Worm (Caenorhabditis elegans) whole organism, L1 larva: ENCODE results near the gene sre-30.
"Not testable (repeated sequence)": the region's sequence is repeated elsewhere in the genome, so short reads cannot be mapped to it uniquely, and the experiment has no call there.

Experiments
- C04F5.9 ChIP-seq: sonication (generic microtip); optimal IDR thresholded peaks from 2 replicates; lab custom pipeline; 2016; ENCODE audit warnings: missing genetic modification characterization, missing compliant biosample characterization
- F16B12.6 ChIP-seq: fragments of 150-350 bp; optimal IDR thresholded peaks from 2 replicates; lab custom pipeline; 2014; ENCODE audit warnings: missing biosample characterization, missing genetic modification characterization
- alr-1 ChIP-seq: fragments of 200-800 bp; sonication (Bioruptor generic); optimal IDR thresholded peaks from 2 replicates; lab custom pipeline; 2018; ENCODE audit warnings: borderline replicate concordance, mild to moderate bottlenecking, missing genetic modification characterization, missing compliant biosample characterization
- ces-1 ChIP-seq: fragments of 150-350 bp; optimal IDR thresholded peaks from 2 replicates; lab custom pipeline; 2014; ENCODE audit warnings: missing biosample characterization, missing genetic modification reagents, missing genetic modification characterization
- dpl-1 ChIP-seq, 3 experiments: fragments of 150-350 bp in 2 of 3; sonication (generic microtip) in 1 of 3; optimal IDR thresholded peaks; 2 replicates each; lab custom pipeline; 2014 to 2017; ENCODE audit warnings: missing biosample characterization in 3 of 3, missing genetic modification characterization in 3 of 3, missing genetic modification reagents in 3 of 3
- dsc-1 ChIP-seq: sonication (generic microtip); optimal IDR thresholded peaks from 2 replicates; lab custom pipeline; 2016; ENCODE audit warnings: mild to moderate bottlenecking, missing genetic modification characterization, missing compliant biosample characterization
- efl-1 ChIP-seq, 4 experiments: fragments of 150-350 bp; optimal IDR thresholded peaks in 3 of 4; peaks in 1 of 4; 1 replicate in 1 of 4; 2 replicates in 3 of 4; lab custom pipeline; 2014; ENCODE audit warnings: missing biosample characterization in 2 of 4, missing genetic modification characterization in 2 of 4, missing genetic modification reagents in 2 of 4
- egl-13 ChIP-seq: sonication (generic microtip); optimal IDR thresholded peaks from 2 replicates; lab custom pipeline; 2016; ENCODE audit warnings: missing genotype, missing genetic modification reagents, missing genetic modification characterization, missing compliant biosample characterization
- elt-3 ChIP-seq, 6 experiments: fragments of 150-350 bp in 1 of 6; sonication (generic microtip); optimal IDR thresholded peaks; 2 replicates each; lab custom pipeline; 2017 to 2018; ENCODE audit warnings: missing biosample characterization in 6 of 6, missing genetic modification characterization in 6 of 6, inconsistent platforms in 1 of 6
- fkh-10 ChIP-seq: sonication (generic microtip); optimal IDR thresholded peaks from 2 replicates; lab custom pipeline; 2017; ENCODE audit warnings: missing biosample characterization, missing genetic modification reagents, missing genetic modification characterization
- fkh-4 ChIP-seq: sonication (generic microtip); optimal IDR thresholded peaks from 2 replicates; lab custom pipeline; 2016; ENCODE audit warnings: missing compliant biosample characterization, missing genetic modification characterization, borderline replicate concordance
- hpl-2 ChIP-seq: fragments of 150-350 bp; optimal IDR thresholded peaks from 2 replicates; lab custom pipeline; 2014; ENCODE audit warnings: missing biosample characterization, missing genetic modification reagents, missing genetic modification characterization
- irx-1 ChIP-seq: sonication (generic microtip); optimal IDR thresholded peaks from 2 replicates; lab custom pipeline; 2016; ENCODE audit warnings: missing genetic modification characterization, missing compliant biosample characterization
- lin-15B ChIP-seq: fragments of 150-350 bp; sonication (generic microtip); optimal IDR thresholded peaks from 3 replicates; lab custom pipeline; 2014; ENCODE audit warnings: missing biosample characterization, missing genetic modification characterization
- lin-35 ChIP-seq, 2 experiments: fragments of 150-350 bp; optimal IDR thresholded peaks; 2 replicates each; lab custom pipeline; 2014; ENCODE audit warnings: missing biosample characterization in 2 of 2, missing genetic modification characterization in 2 of 2, missing genetic modification reagents in 2 of 2
- lin-39 ChIP-seq: fragments of 150-350 bp; optimal IDR thresholded peaks from 2 replicates; lab custom pipeline; 2014; ENCODE audit warnings: missing biosample characterization, missing genetic modification reagents, missing genetic modification characterization
- lsy-2 ChIP-seq, 2 experiments: fragments of 150-350 bp; optimal IDR thresholded peaks; 2 replicates each; lab custom pipeline; 2014; ENCODE audit warnings: missing biosample characterization in 2 of 2, missing genetic modification characterization in 2 of 2
- mab-9 ChIP-seq: fragments of 200-800 bp; sonication (Bioruptor generic); IDR thresholded peaks from 2 replicates; pipeline ENCODE4 v1.3.6; 2022; ENCODE audit warnings: missing genetic modification reagents, missing genetic modification characterization, missing compliant biosample characterization
- mef-2 ChIP-seq: fragments of 150-350 bp; optimal IDR thresholded peaks from 2 replicates; lab custom pipeline; 2014; ENCODE audit warnings: missing biosample characterization, missing genetic modification characterization
- mep-1 ChIP-seq: fragments of 150-350 bp; optimal IDR thresholded peaks from 2 replicates; lab custom pipeline; 2014; ENCODE audit warnings: missing biosample characterization, missing genetic modification characterization
- nhr-20 ChIP-seq: sonication (generic microtip); optimal IDR thresholded peaks from 2 replicates; lab custom pipeline; 2016; ENCODE audit warnings: mild to moderate bottlenecking, missing genetic modification characterization, missing compliant biosample characterization
- nhr-237 ChIP-seq: fragments of 150-350 bp; optimal IDR thresholded peaks from 2 replicates; lab custom pipeline; 2014; ENCODE audit warnings: missing biosample characterization, missing genetic modification characterization
- nhr-71 ChIP-seq: sonication (generic microtip); optimal IDR thresholded peaks from 2 replicates; lab custom pipeline; 2016; ENCODE audit warnings: mild to moderate bottlenecking, missing genetic modification characterization, moderate library complexity, missing compliant biosample characterization
- nhr-76 ChIP-seq: sonication (generic microtip); optimal IDR thresholded peaks from 2 replicates; lab custom pipeline; 2017; ENCODE audit warnings: missing biosample characterization, missing genetic modification characterization
- nhr-90 ChIP-seq: sonication (generic microtip); optimal IDR thresholded peaks from 2 replicates; lab custom pipeline; 2016; ENCODE audit warnings: mild to moderate bottlenecking, missing genetic modification characterization, missing compliant biosample characterization; ENCODE audit not compliant: poor library complexity
- rnt-1 ChIP-seq: sonication (generic microtip); optimal IDR thresholded peaks from 2 replicates; lab custom pipeline; 2016; ENCODE audit warnings: mild to moderate bottlenecking, missing genetic modification characterization, moderate library complexity, missing compliant biosample characterization
- skn-1 ChIP-seq: fragments of 150-350 bp; optimal IDR thresholded peaks from 2 replicates; lab custom pipeline; 2014; ENCODE audit warnings: missing biosample characterization, missing genetic modification characterization
- sox-4 ChIP-seq: sonication (generic microtip); optimal IDR thresholded peaks from 2 replicates; lab custom pipeline; 2016; ENCODE audit warnings: missing genetic modification characterization, missing compliant biosample characterization
- sptf-1 ChIP-seq: fragments of 150-350 bp; optimal IDR thresholded peaks from 2 replicates; lab custom pipeline; 2014; ENCODE audit warnings: missing biosample characterization, missing genetic modification characterization
- tbx-2 ChIP-seq: sonication (generic microtip); optimal IDR thresholded peaks from 2 replicates; lab custom pipeline; 2016; ENCODE audit warnings: missing genetic modification characterization, missing compliant biosample characterization
- tlp-1 ChIP-seq: fragments of 150-350 bp; optimal IDR thresholded peaks from 2 replicates; lab custom pipeline; 2014; ENCODE audit warnings: missing biosample characterization, missing genetic modification characterization
- unc-30 ChIP-seq: sonication (generic microtip); optimal IDR thresholded peaks from 2 replicates; lab custom pipeline; 2017; ENCODE audit warnings: missing biosample characterization, missing genetic modification characterization
- unc-62 ChIP-seq: fragments of 150-350 bp; optimal IDR thresholded peaks from 2 replicates; lab custom pipeline; 2014; ENCODE audit warnings: missing biosample characterization, missing genetic modification reagents, missing genetic modification characterization
- xbp-1 ChIP-seq: sonication (generic microtip); optimal IDR thresholded peaks from 2 replicates; lab custom pipeline; 2016; ENCODE audit warnings: missing genetic modification characterization, missing compliant biosample characterization
- ztf-4 ChIP-seq: fragments of 150-350 bp; optimal IDR thresholded peaks from 2 replicates; lab custom pipeline; 2014; ENCODE audit warnings: missing biosample characterization, missing genetic modification characterization

sre-30 gene

DNA sequence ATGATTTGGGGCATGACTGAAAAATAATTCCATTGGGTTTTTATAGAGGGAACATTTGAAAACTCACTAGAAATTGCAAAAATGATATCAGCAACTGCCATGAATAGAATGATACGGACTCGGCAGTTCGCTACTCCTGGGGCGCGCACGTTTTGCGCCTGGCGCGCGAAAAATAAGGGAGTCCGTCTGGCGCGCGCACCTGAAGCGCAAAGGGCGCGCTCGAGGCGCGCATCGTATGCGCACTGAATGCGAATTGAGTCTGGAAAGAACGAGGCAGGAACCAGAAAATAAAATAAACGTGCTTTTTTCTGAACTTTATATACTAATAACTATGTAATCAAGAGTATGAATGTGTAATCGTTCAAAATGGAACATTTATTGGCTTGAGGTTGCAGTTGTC is 34.9 kb upstream of the sre-30 start, which contains the start of gene Y57A10C.10:
TSS of gene Y57A10C.10 (minus strand) at position 101 of the 400 bp plus-strand sequence.
- TF ChIP-seq xbp-1 (tag; lab: Kevin White, UChicago); mef-2 (tag; lab: Kevin White, UChicago); dsc-1: not testable (repeated sequence)

DNA sequence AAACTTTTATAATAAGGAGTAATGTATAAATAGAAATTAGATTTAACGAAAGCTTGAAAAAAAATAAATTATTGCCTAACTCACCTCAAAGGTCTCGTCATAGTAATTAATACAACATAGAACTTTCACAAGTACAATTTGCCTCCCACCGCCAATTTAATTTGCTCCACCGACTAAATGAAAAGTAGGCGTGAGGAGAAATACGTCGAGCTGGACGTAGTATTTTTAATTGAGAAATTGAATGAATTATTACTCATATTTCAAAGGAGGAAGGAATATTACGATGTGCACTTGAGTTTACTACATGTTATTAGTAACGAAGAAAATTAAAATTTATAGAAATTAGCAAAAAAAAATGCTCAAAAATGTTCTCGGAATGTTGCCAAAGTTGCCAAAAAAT is 32.1 kb upstream of the sre-30 start, which contains the start of gene Y57A10C.9:
TSS of gene Y57A10C.9 (minus strand) at position 101 of the 400 bp plus-strand sequence.
- TF ChIP-seq nhr-71 (tag; lab: Kevin White, UChicago) (peak; percentile 1), rnt-1 (no peak)

- no peak for TF ChIP-seq sox-4 (tag; lab: Kevin White, UChicago)
- no peak for TF ChIP-seq mab-9 (GFP tag; lab: Robert Waterston, UW)
- no peak for TF ChIP-seq lsy-2 (tag; optimal IDR thresholded peaks at IDR 0.05; lab: Kevin White, UChicago)
- TF ChIP-seq lin-35 (GFP tag; optimal IDR thresholded peaks at IDR 0.05; lab: Kevin White, UChicago) = no peak
These were observed 30.4 kb upstream of the sre-30 start for ce11 chrII:12436717-12437116.

- TF ChIP-seq nhr-237 (tag; lab: Kevin White, UChicago) (no peak), efl-1 (optimal IDR thresholded peaks at IDR 0.05; lab: Kevin White, UChicago) (no peak), efl-1 (GFP tag; optimal IDR thresholded peaks at IDR 0.05 in 1 of 2; lab: Kevin White, UChicago) (peak in 1 of 2 experiments; percentile 52)
These were observed 29.0 kb upstream of the sre-30 start for ce11 chrII:12435202-12435872.

- TF ChIP-seq sptf-1 (no peak), skn-1 (no peak), lin-15B (no peak), irx-1 (tag; lab: Kevin White, UChicago) (no peak), mep-1 (tag; lab: Kevin White, UChicago) (no peak), sox-4 (tag; lab: Kevin White, UChicago) (no peak), F16B12.6 (no peak), ces-1 (GFP tag; lab: Kevin White, UChicago) (no peak), elt-3 (tag; optimal IDR thresholded peaks at IDR 0.05; lab: Kevin White, UChicago) (no peak), ztf-4 (tag; lab: Kevin White, UChicago) (no peak), fkh-4 (no peak)
- TF ChIP-seq, all 84 proteins: peak for 0
These were observed 26.1 kb upstream of the sre-30 start, which contains the start of gene dct-12 for ce11 chrII:12432356-12432755. dct-12 (minus strand) TSS chrII:12432456.

ce11 chrII:12429743-12430142 is 23.4 kb upstream of the sre-30 start, which contains the start of gene Y57A10C.8:
Y57A10C.8 (minus strand) TSS chrII:12429843.
- TF ChIP-seq mab-9 (GFP tag; lab: Robert Waterston, UW) (no peak), F16B12.6 (no peak), tlp-1 (no peak), egl-13 (tag; lab: Kevin White, UChicago) (no peak), unc-30 (tag; lab: Kevin White, UChicago) (no peak), fkh-4 (no peak), unc-62 (GFP tag; lab: Kevin White, UChicago) (no peak), C04F5.9 (tag; lab: Kevin White, UChicago) (no peak), alr-1 (tag; lab: Kevin White, UChicago) (no peak), hpl-2 (GFP tag; lab: Kevin White, UChicago) (no peak), elt-3 (tag; optimal IDR thresholded peaks at IDR 0.05; lab: Kevin White, UChicago) (no peak), dpl-1 (GFP tag; optimal IDR thresholded peaks at IDR 0.05; lab: Kevin White, UChicago) (no peak), mef-2 (tag; lab: Kevin White, UChicago) (no peak), lin-39 (no peak), fkh-10 (no peak), ces-1 (GFP tag; lab: Kevin White, UChicago) (no peak), nhr-76 (tag; lab: Kevin White, UChicago) (no peak), tbx-2 (tag; lab: Kevin White, UChicago) (no peak), nhr-90 (tag; lab: Kevin White, UChicago) (no peak), nhr-20 (tag; lab: Kevin White, UChicago) (no peak)
